Worm (Caenorhabditis elegans) whole organism, mixed stage, embryonic: ENCODE measurements around the gene Y6D1A.1.

ENCODE experiments used
- bed-3 ChIP-seq: fragments of 200-800 bp; sonication (Bioruptor generic); optimal IDR thresholded peaks from 3 replicates; lab custom pipeline; 2018; ENCODE audit warnings: mild to moderate bottlenecking, missing genetic modification characterization, moderate library complexity, missing compliant biosample characterization
- blmp-1 ChIP-seq: fragments of 150-350 bp; optimal IDR thresholded peaks from 2 replicates; lab custom pipeline; 2014; ENCODE audit warnings: missing biosample characterization, missing genetic modification characterization
- ceh-39 ChIP-seq: fragments of 150-350 bp; optimal IDR thresholded peaks from 2 replicates; lab custom pipeline; 2014; ENCODE audit warnings: missing biosample characterization, missing genetic modification characterization
- ceh-43 ChIP-seq: fragments of 200-800 bp; sonication (Bioruptor generic); optimal IDR thresholded peaks from 2 replicates; lab custom pipeline; 2018; ENCODE audit warnings: mild to moderate bottlenecking, missing genetic modification characterization, moderate library complexity, missing compliant biosample characterization
- ces-1 ChIP-seq: fragments of 150-350 bp; optimal IDR thresholded peaks from 2 replicates; lab custom pipeline; 2014; ENCODE audit warnings: missing biosample characterization, missing genetic modification reagents, missing genetic modification characterization
- cnd-1 ChIP-seq: fragments of 200-800 bp; sonication (Bioruptor generic); optimal IDR thresholded peaks from 2 replicates; lab custom pipeline; 2018; ENCODE audit warnings: mild to moderate bottlenecking, missing genetic modification characterization, missing compliant biosample characterization
- drap-1 ChIP-seq: fragments of 200-800 bp; sonication (Bioruptor generic); optimal IDR thresholded peaks from 3 replicates; lab custom pipeline; 2018; ENCODE audit warnings: mild to moderate bottlenecking, missing genetic modification characterization, missing compliant biosample characterization
- elt-3 ChIP-seq: fragments of 150-350 bp; optimal IDR thresholded peaks from 2 replicates; lab custom pipeline; 2014; ENCODE audit warnings: missing biosample characterization, missing genetic modification characterization
- flh-1 ChIP-seq: fragments of 200-800 bp; sonication (Bioruptor generic); optimal IDR thresholded peaks from 2 replicates; lab custom pipeline; 2018; ENCODE audit warnings: mild to moderate bottlenecking, missing genetic modification characterization, moderate library complexity, missing compliant biosample characterization
- ham-2 ChIP-seq: fragments of 200-800 bp; sonication (Bioruptor generic); optimal IDR thresholded peaks from 2 replicates; lab custom pipeline; 2018; ENCODE audit warnings: mild to moderate bottlenecking, missing genetic modification characterization, missing compliant biosample characterization
- hlh-1 ChIP-seq: fragments of 150-350 bp; optimal IDR thresholded peaks from 2 replicates; lab custom pipeline; 2014; ENCODE audit warnings: missing biosample characterization, missing genetic modification reagents, missing genetic modification characterization
- lin-13 ChIP-seq: fragments of 150-350 bp; optimal IDR thresholded peaks from 2 replicates; lab custom pipeline; 2014; ENCODE audit warnings: missing biosample characterization, missing genetic modification characterization
- lin-32 ChIP-seq: fragments of 200-800 bp; sonication (Bioruptor generic); optimal IDR thresholded peaks from 2 replicates; lab custom pipeline; 2018; ENCODE audit warnings: mild to moderate bottlenecking, missing genetic modification characterization, missing compliant biosample characterization
- lsy-2 ChIP-seq: fragments of 150-350 bp; optimal IDR thresholded peaks from 2 replicates; lab custom pipeline; 2014; ENCODE audit warnings: missing biosample characterization, missing genetic modification characterization
- mab-5 ChIP-seq: fragments of 150-350 bp; optimal IDR thresholded peaks from 2 replicates; lab custom pipeline; 2014; ENCODE audit warnings: missing biosample characterization, missing genetic modification characterization
- mls-2 ChIP-seq: sonication (generic microtip); optimal IDR thresholded peaks from 2 replicates; lab custom pipeline; 2016; ENCODE audit warnings: mild to moderate bottlenecking, missing genetic modification characterization, moderate library complexity, missing compliant biosample characterization
- nhr-12 ChIP-seq: fragments of 150-350 bp; optimal IDR thresholded peaks from 2 replicates; lab custom pipeline; 2014; ENCODE audit warnings: missing biosample characterization, missing genetic modification characterization
- nhr-28 ChIP-seq: fragments of 150-350 bp; optimal IDR thresholded peaks from 2 replicates; lab custom pipeline; 2014; ENCODE audit warnings: missing biosample characterization, missing genetic modification characterization
- nhr-76 ChIP-seq: sonication (generic microtip); optimal IDR thresholded peaks from 2 replicates; lab custom pipeline; 2017; ENCODE audit warnings: missing biosample characterization, missing genetic modification characterization
- pha-4 ChIP-seq: fragments of 150-350 bp; optimal IDR thresholded peaks from 2 replicates; lab custom pipeline; 2018; ENCODE audit warnings: missing biosample characterization, missing genetic modification reagents, missing genetic modification characterization
- snpc-4 ChIP-seq: fragments of 150-350 bp; optimal IDR thresholded peaks from 2 replicates; lab custom pipeline; 2014; ENCODE audit warnings: missing biosample characterization, missing genetic modification characterization
- sptf-1 ChIP-seq: sonication (generic microtip); optimal IDR thresholded peaks from 2 replicates; lab custom pipeline; 2017; ENCODE audit warnings: mild to moderate bottlenecking, missing genetic modification characterization, moderate library complexity, missing compliant biosample characterization
- tbx-8 ChIP-seq: fragments of 200-800 bp; sonication (Bioruptor generic); optimal IDR thresholded peaks from 2 replicates; lab custom pipeline; 2018; ENCODE audit warnings: mild to moderate bottlenecking, missing genetic modification characterization, moderate library complexity, missing compliant biosample characterization
- unc-120 ChIP-seq: sonication (generic microtip); optimal IDR thresholded peaks from 2 replicates; lab custom pipeline; 2017; ENCODE audit warnings: missing genetic modification characterization, missing compliant biosample characterization; ENCODE audit not compliant: poor library complexity, severe bottlenecking
- unc-39 ChIP-seq: fragments of 150-350 bp; optimal IDR thresholded peaks from 2 replicates; lab custom pipeline; 2014; ENCODE audit warnings: missing biosample characterization, missing genetic modification characterization
- unc-62 ChIP-seq: fragments of 150-350 bp; optimal IDR thresholded peaks from 2 replicates; lab custom pipeline; 2014; ENCODE audit warnings: missing biosample characterization, missing genetic modification reagents, missing genetic modification characterization

The Y6D1A.1 gene

DNA sequence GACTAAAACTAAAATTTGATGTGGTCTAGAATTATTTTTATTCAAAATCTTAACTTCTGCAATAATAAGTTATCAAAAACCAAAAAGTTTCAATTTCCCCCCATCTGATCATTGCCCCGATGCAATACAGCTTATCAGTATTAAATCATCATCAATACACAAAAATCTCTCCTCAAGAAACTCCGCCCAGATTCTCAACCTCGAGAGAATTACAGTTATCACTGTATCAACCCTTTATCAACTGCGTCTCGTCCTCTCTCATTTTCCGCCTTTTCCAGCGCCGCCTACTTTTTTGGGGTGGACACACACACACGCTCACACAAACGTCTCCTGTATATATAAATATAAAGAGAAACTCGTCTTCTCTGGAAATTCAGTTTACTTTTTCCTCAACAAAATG, 18.9 kb upstream of the Y6D1A.1 start, which contains the start of gene T27D12.1:
Gene T27D12.1 (plus strand): TSS at position 301 of the 400 bp plus-strand sequence.
- TF ChIP-seq lin-32: no peak
- no peak for TF ChIP-seq drap-1
- no peak for TF ChIP-seq cnd-1 (tag; lab: Kevin White, UChicago)
- TF ChIP-seq mls-2: no peak
- TF ChIP-seq unc-120 (tag; lab: Kevin White, UChicago): no peak
- no peak for TF ChIP-seq snpc-4 (tag; lab: Kevin White, UChicago)
- TF ChIP-seq nhr-12 (tag; lab: Kevin White, UChicago): no peak
- no peak for TF ChIP-seq hlh-1 (tag; lab: Kevin White, UChicago)

DNA sequence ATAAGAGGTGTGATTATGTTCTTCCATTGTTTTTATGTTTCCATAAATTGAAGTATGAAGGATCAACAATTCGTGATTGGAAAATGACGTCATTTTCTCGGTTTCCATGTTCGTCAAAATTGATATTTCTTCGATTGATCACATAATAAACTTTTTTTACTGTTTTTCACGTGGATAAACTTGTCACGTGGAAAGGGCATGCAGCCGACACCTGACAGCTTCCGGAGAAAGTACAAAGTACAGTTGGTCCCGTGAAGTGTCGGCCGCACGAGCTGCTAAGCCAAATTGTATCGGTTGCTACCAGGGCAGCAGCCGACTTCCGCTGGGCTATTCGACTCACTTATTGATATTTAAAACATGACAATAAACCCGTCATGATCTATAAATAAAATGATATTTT, 18.2 kb upstream of the Y6D1A.1 start:
- TF ChIP-seq ham-2 (GFP tag; lab: Kevin White, UChicago): peak; percentile 49
- no peak for TF ChIP-seq mls-2
- no peak for TF ChIP-seq nhr-12 (tag; lab: Kevin White, UChicago)
- no peak for TF ChIP-seq nhr-76 (tag; lab: Kevin White, UChicago)
- TF ChIP-seq blmp-1 (tag; lab: Kevin White, UChicago): no peak

ce11 chrII:11839116-11839515, 15.7 kb upstream of the Y6D1A.1 start:
- no peak for TF ChIP-seq nhr-28 (tag; lab: Kevin White, UChicago)
- no peak for TF ChIP-seq hlh-1 (tag; lab: Kevin White, UChicago)
- no peak for TF ChIP-seq ceh-43
- TF ChIP-seq sptf-1 (tag; lab: Kevin White, UChicago): no peak
- TF ChIP-seq lin-13 (tag; lab: Kevin White, UChicago): no peak

ce11 chrII:11838353-11838752, 14.9 kb upstream of the Y6D1A.1 start:
- TF ChIP-seq elt-3 (tag; lab: Kevin White, UChicago): no peak

- TF ChIP-seq snpc-4 (tag; lab: Kevin White, UChicago) (no peak), lsy-2 (tag; lab: Kevin White, UChicago) (no peak), flh-1 (GFP tag; lab: Kevin White, UChicago) (no peak), ceh-39 (tag; lab: Kevin White, UChicago) (no peak), ces-1 (GFP tag; lab: Kevin White, UChicago) (no peak), ceh-43 (no peak)
- TF ChIP-seq, all 35 proteins: peak for 0
Observed at ce11 chrII:11836554-11837218, 13.3 kb upstream of the Y6D1A.1 start.

- TF ChIP-seq bed-3 (GFP tag; lab: Kevin White, UChicago) (no peak), hlh-1 (tag; lab: Kevin White, UChicago) (no peak), ceh-39 (tag; lab: Kevin White, UChicago) (no peak), drap-1 (no peak), cnd-1 (tag; lab: Kevin White, UChicago) (no peak), lsy-2 (tag; lab: Kevin White, UChicago) (no peak), nhr-76 (tag; lab: Kevin White, UChicago) (no peak), ces-1 (GFP tag; lab: Kevin White, UChicago) (no peak), mls-2 (no peak), unc-39 (tag; lab: Kevin White, UChicago) (no peak)
Observed at ce11 chrII:11835208-11835607, 11.8 kb upstream of the Y6D1A.1 start, which contains the start of gene T27D12.6. TSS of gene T27D12.6 (plus strand) at chrII:11835508.

- TF ChIP-seq mls-2 (no peak), blmp-1 (tag; lab: Kevin White, UChicago) (no peak), pha-4 (no peak), lin-32 (no peak), mab-5 (tag; lab: Kevin White, UChicago) (no peak), bed-3 (GFP tag; lab: Kevin White, UChicago) (no peak), tbx-8 (no peak), hlh-1 (tag; lab: Kevin White, UChicago) (no peak), unc-62 (no peak)
Observed at ce11 chrII:11832475-11832874, 9.1 kb upstream of the Y6D1A.1 start, which contains the start of gene clec-144. TSS of gene clec-144 (minus strand) at chrII:11832575.
